Worm (Caenorhabditis elegans): ENCODE measurements around the gene B0496.11.

- TF ChIP-seq ZK546.5 (tag; optimal IDR thresholded peaks at IDR 0.05) (no peak), jun-1 (tag; optimal IDR thresholded peaks at IDR 0.05) (no peak)
Measured at ce11 chrIV:7473159-7473649, 39.4 kb upstream of the B0496.11 start, which contains the start of the genes plk-3 and F55G1.6.

All from whole organism, L3 larva.